Worm (Caenorhabditis elegans): ENCODE data around the gene F44G4.3.

ce11 chrII:9000331-9000730 lies 2.9 kb upstream of the F44G4.3 start, which contains the start of gene F44G4.5:
- TF ChIP-seq unc-86 (tag; optimal IDR thresholded peaks at IDR 0.05) (no peak), lin-35 (GFP tag; optimal IDR thresholded peaks at IDR 0.05) (no peak), elt-3 (tag; optimal IDR thresholded peaks at IDR 0.05) (no peak), nhr-11 (tag; optimal IDR thresholded peaks at IDR 0.05) (no peak), ama-1 (optimal IDR thresholded peaks at IDR 0.05) (no peak), egl-27 (tag; optimal IDR thresholded peaks at IDR 0.05) (no peak), nhr-90 (tag; optimal IDR thresholded peaks at IDR 0.05; ENCODE audit: poor library complexity) (no peak), snpc-4 (tag; optimal IDR thresholded peaks at IDR 0.05) (no peak), lin-14 (GFP tag; optimal IDR thresholded peaks at IDR 0.05) (no peak)
